Fruit fly (Drosophila melanogaster): ENCODE measurements around the gene CG4678.

Gene CG4678

DNA sequence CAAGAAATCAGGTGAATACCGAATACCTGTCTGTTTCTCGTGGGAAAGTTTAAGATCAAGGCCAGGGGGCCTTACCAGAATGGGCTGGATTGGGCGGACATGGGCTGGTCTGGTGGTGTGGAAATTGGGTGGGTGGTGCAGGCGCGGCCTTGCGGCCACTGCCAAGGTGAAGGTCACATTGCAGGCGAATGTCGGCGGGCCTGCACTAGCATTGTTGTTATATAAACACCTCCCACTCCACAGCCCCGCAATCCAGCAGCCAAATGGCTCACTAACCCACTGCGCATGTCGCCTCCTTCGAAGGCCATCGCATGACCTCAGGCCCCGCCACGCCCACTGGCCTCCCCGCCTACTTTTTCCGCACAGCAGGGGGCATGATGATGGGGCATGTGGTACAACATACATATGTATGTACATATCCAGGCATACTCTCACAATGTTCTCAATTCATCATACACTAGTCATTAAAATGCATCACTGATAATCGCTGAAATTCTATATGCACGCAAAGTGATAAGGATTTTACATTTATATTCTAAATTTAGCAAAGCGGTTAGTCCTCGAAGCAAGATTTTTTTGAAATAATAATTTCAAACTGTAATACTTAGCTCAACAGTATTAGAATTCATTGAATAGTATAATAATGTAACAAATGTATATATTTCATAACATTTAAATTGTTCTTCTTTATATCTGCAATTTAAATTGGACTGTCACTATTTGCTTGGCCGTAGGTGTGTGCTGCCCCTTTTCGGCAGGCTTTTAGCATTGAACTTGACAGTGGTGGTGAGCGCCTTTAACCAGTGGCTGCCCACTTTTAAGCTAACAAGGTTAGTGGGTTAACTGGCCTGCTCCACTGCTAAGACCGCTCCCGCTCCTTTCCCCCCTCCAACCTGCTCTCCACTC is 936 bp downstream of the CG4678 start:
- TF ChIP-seq dmrt93B (GFP tag; optimal IDR thresholded peaks at IDR 0.05) = no peak
- TF ChIP-seq OdsH (GFP tag; optimal IDR thresholded peaks at IDR 0.05) = no peak
- no peak for TF ChIP-seq lola (GFP tag; optimal IDR thresholded peaks at IDR 0.05)
- TF ChIP-seq psq (GFP tag; optimal IDR thresholded peaks at IDR 0.05) = no peak
- TF ChIP-seq foxo (GFP tag; optimal IDR thresholded peaks at IDR 0.05) = no peak
- TF ChIP-seq ey (GFP tag; optimal IDR thresholded peaks at IDR 0.05) = no peak
- TF ChIP-seq Hr83 (GFP tag; optimal IDR thresholded peaks at IDR 0.05; ENCODE audit: poor library complexity, severe bottlenecking) = no peak
- no peak for TF ChIP-seq h (GFP tag; optimal IDR thresholded peaks at IDR 0.05)
- TF ChIP-seq tai (GFP tag; optimal IDR thresholded peaks at IDR 0.05) = no peak
- no peak for TF ChIP-seq Mio (GFP tag; optimal IDR thresholded peaks at IDR 0.05)
- TF ChIP-seq CrebA (GFP tag; optimal IDR thresholded peaks at IDR 0.05; ENCODE audit: borderline replicate concordance) = no peak
- no peak for TF ChIP-seq pan (optimal IDR thresholded peaks at IDR 0.05)
- no peak for TF ChIP-seq Vsx2 (GFP tag; optimal IDR thresholded peaks at IDR 0.05; ENCODE audit: partially characterized antibody)
- TF ChIP-seq rgr (GFP tag; optimal IDR thresholded peaks at IDR 0.05) = no peak
- TF ChIP-seq dsf (GFP tag; optimal IDR thresholded peaks at IDR 0.05; ENCODE audit: borderline replicate concordance) = no peak
- no peak for TF ChIP-seq br (GFP tag; optimal IDR thresholded peaks at IDR 0.05)
- TF ChIP-seq CG32264 (GFP tag; optimal IDR thresholded peaks at IDR 0.05) = no peak
- TF ChIP-seq sv (GFP tag; optimal IDR thresholded peaks at IDR 0.05) = no peak
- TF ChIP-seq Sp1 (GFP tag; optimal IDR thresholded peaks at IDR 0.05) = no peak

DNA sequence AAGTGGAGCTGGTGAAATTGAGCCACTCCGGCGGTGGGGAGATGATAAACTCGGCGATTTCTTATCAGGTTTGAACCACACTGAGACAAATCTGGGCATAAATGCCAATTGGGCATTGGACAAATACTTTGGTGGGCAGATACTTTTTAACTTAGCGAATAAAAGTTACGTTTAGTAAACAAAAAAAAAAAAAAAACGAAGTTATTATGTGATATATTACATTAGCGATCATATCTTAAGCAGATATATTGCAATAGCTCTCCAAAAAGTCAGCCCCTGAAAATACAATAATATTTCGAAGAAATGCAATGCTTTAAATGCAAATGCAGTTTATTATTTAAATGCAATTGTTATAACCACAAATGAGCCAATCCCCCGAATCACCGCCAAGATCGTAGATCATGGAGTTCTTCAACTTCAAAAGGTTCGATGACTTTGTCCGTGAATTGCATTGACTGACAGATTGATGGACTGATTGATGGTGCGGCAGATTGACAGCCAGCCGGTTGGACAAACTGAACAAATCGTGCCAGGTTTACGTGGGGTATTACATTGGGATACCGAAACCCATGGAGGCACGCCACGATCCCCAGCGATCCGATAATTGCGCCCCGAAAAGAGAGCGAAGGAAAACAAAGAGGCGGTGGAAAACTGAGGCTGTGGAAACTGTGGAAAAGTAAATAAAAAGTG is 2.1 kb downstream of the CG4678 start:
- TF ChIP-seq h (GFP tag; optimal IDR thresholded peaks at IDR 0.05) = no peak
- TF ChIP-seq pan (optimal IDR thresholded peaks at IDR 0.05) = no peak
- TF ChIP-seq Mio (GFP tag; optimal IDR thresholded peaks at IDR 0.05) = no peak
- no peak for TF ChIP-seq ey (GFP tag; optimal IDR thresholded peaks at IDR 0.05)
- TF ChIP-seq CG32264 (GFP tag; optimal IDR thresholded peaks at IDR 0.05) = no peak
- no peak for TF ChIP-seq Rel (GFP tag; optimal IDR thresholded peaks at IDR 0.05)
- no peak for TF ChIP-seq Rel (tag; optimal IDR thresholded peaks at IDR 0.05)
- TF ChIP-seq dl (GFP tag; optimal IDR thresholded peaks at IDR 0.05; ENCODE audit: insufficient read depth in 1 of 2, partially characterized antibody in 2 of 2) = no peak

DNA sequence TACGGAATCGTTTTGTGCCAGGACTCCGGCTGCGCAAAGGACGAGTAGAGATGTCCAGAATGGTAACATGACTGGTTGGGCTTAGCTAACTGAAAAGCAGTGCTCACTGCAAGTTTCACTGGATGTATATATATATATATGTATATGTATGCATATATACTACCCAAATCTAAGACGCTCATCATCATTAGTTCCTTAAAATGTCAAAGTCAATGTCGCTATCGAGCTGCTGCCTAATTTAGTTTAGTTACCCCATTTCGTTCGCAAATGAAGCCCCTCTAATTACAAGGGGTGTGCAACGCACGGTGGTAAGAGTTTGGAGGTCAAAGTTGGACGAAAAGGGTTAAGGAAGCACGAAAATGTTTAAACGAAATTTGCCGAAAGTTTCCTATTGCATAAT is 4.1 kb downstream of the CG4678 start, which contains the start of gene CG9676:
CG9676 (minus strand) TSS at position 101 of the 400 bp plus-strand sequence.
- TF ChIP-seq CrebA (GFP tag; optimal IDR thresholded peaks at IDR 0.05; ENCODE audit: borderline replicate concordance) = no peak
- no peak for TF ChIP-seq GATAd (GFP tag; optimal IDR thresholded peaks at IDR 0.05)
- no peak for TF ChIP-seq Abd-B (GFP tag; optimal IDR thresholded peaks at IDR 0.05)
- no peak for TF ChIP-seq fru (GFP tag; optimal IDR thresholded peaks at IDR 0.05)
- TF ChIP-seq Hr83 (GFP tag; optimal IDR thresholded peaks at IDR 0.05; ENCODE audit: poor library complexity, severe bottlenecking) = no peak
- no peak for TF ChIP-seq dmrt93B (GFP tag; optimal IDR thresholded peaks at IDR 0.05)
- no peak for TF ChIP-seq ey (GFP tag; optimal IDR thresholded peaks at IDR 0.05)

DNA sequence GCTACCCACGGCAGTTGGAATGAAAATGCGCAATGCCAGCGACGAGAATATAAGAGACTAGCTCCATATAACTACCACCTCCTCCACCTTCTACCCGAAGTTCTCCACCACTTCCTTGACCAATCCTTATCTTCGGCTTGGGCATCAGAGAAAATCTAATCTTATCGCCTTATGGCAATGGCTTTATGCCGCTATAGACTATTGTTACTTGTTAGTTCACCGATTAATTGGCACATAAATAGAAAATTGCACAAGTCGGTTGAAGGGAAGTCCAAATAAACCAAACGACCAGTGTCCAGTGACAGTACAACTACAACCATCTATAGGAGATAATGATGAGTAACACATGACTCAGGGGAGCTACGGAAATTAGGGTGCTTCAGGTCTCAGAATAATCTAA is 6.0 kb downstream of the CG4678 start, which contains the start of gene sphe:
sphe (minus strand) TSS at position 32 of the 400 bp plus-strand sequence.
- no peak for TF ChIP-seq dl (GFP tag; optimal IDR thresholded peaks at IDR 0.05; ENCODE audit: insufficient read depth in 1 of 2, partially characterized antibody in 2 of 2)
- no peak for TF ChIP-seq N (GFP tag; optimal IDR thresholded peaks at IDR 0.05)
- TF ChIP-seq Abd-B (GFP tag; optimal IDR thresholded peaks at IDR 0.05) = no peak
- no peak for TF ChIP-seq Hnf4 (GFP tag; optimal IDR thresholded peaks at IDR 0.05)
- TF ChIP-seq Vsx2 (GFP tag; optimal IDR thresholded peaks at IDR 0.05; ENCODE audit: partially characterized antibody) = no peak
- TF ChIP-seq CrebA (GFP tag; optimal IDR thresholded peaks at IDR 0.05; ENCODE audit: borderline replicate concordance) = no peak
- no peak for TF ChIP-seq GATAd (GFP tag; optimal IDR thresholded peaks at IDR 0.05)
- no peak for TF ChIP-seq Myc (optimal IDR thresholded peaks at IDR 0.05)
- TF ChIP-seq woc (GFP tag; optimal IDR thresholded peaks at IDR 0.05) = no peak
- TF ChIP-seq foxo (GFP tag; optimal IDR thresholded peaks at IDR 0.05) = no peak
- TF ChIP-seq CG32264 (GFP tag; optimal IDR thresholded peaks at IDR 0.05) = no peak
- no peak for TF ChIP-seq Hr83 (GFP tag; optimal IDR thresholded peaks at IDR 0.05; ENCODE audit: poor library complexity, severe bottlenecking)
- TF ChIP-seq sage (GFP tag; optimal IDR thresholded peaks at IDR 0.05) = no peak
- TF ChIP-seq Rel (GFP tag; optimal IDR thresholded peaks at IDR 0.05) = no peak
- no peak for TF ChIP-seq Rel (tag; optimal IDR thresholded peaks at IDR 0.05)
- no peak for TF ChIP-seq Sp1 (GFP tag; optimal IDR thresholded peaks at IDR 0.05)

All from whole organism, wandering third instar larva.